Worm (Caenorhabditis elegans) whole organism, late embryonic: ENCODE results near the gene F19G12.9.

Experiments
- F13H6.1 ChIP-seq: sonication (generic microtip); optimal IDR thresholded peaks from 2 replicates; lab custom pipeline; 2016; ENCODE audit warnings: missing genetic modification characterization, missing compliant biosample characterization
- ama-1 ChIP-seq: fragments of 150-350 bp; optimal IDR thresholded peaks from 2 replicates; lab custom pipeline; 2014
- ceh-14 ChIP-seq: sonication (generic microtip); optimal IDR thresholded peaks from 2 replicates; lab custom pipeline; 2016; ENCODE audit warnings: missing genotype, missing genetic modification characterization, missing compliant biosample characterization
- hlh-30 ChIP-seq: sonication (generic microtip); optimal IDR thresholded peaks from 2 replicates; lab custom pipeline; 2017; ENCODE audit warnings: antibody characterized with exemption, missing genetic modification characterization, missing compliant biosample characterization; ENCODE audit not compliant: insufficient read depth
- pat-9 ChIP-seq: fragments of 200-800 bp; sonication (Bioruptor generic); optimal IDR thresholded peaks from 2 replicates; lab custom pipeline; 2018; ENCODE audit warnings: mild to moderate bottlenecking, missing genetic modification characterization, moderate library complexity, missing compliant biosample characterization
- pha-2 ChIP-seq: sonication (generic microtip); optimal IDR thresholded peaks from 2 replicates; lab custom pipeline; 2017; ENCODE audit warnings: mild to moderate bottlenecking, missing genetic modification characterization, missing compliant biosample characterization
- pqm-1 ChIP-seq: sonication (generic microtip); optimal IDR thresholded peaks from 2 replicates; lab custom pipeline; 2016; ENCODE audit warnings: missing genetic modification characterization, missing compliant biosample characterization
- sdc-2 ChIP-seq: sonication (generic microtip); optimal IDR thresholded peaks from 2 replicates; lab custom pipeline; 2016; ENCODE audit warnings: missing genotype, missing genetic modification characterization, missing compliant biosample characterization
- unc-42 ChIP-seq: sonication (generic microtip); optimal IDR thresholded peaks from 2 replicates; lab custom pipeline; 2016; ENCODE audit warnings: missing genotype, missing genetic modification characterization, missing compliant biosample characterization

ce11 chrX:1381565-1381964, 37.4 kb upstream of the F19G12.9 start, which contains the start of gene F56C3.10:
- TF ChIP-seq pha-2 (tag; lab: Kevin White, UChicago): no peak
- no peak for TF ChIP-seq ama-1 (lab: Kevin White, UChicago)
- TF ChIP-seq pqm-1 (tag; lab: Kevin White, UChicago): no peak
- no peak for TF ChIP-seq ceh-14 (tag; lab: Kevin White, UChicago)
- TF ChIP-seq pat-9: no peak
- no peak for TF ChIP-seq hlh-30
- TF ChIP-seq unc-42 (tag; lab: Kevin White, UChicago): no peak
- no peak for TF ChIP-seq F13H6.1
- TF ChIP-seq sdc-2 (tag; lab: Kevin White, UChicago): no peak
